Worm (Caenorhabditis elegans): ENCODE data around the gene C51E3.10.

ce11 chrV:10145653-10146052 lies 15.3 kb downstream of the C51E3.10 start, which contains the start of gene C51E3.9:
- TF ChIP-seq him-1 (tag; optimal IDR thresholded peaks at IDR 0.05) (no peak), W03F9.2 (tag; optimal IDR thresholded peaks at IDR 0.05) (no peak)

Data from whole organism, L4/young adult.